2 worm cellular contexts compared by ENCODE assay signal in genomic region chrIV:6220142-6220541, ce11.
TF ChIP-seq lines count a peak whose summit lies in the region.

No protein-coding gene starts in this region.

TF ChIP-seq in whole organism, L3 larva, 47 proteins besides CTCF, POLR2A, EP300 and RAD21:
- TF ChIP-seq elt-2 (tag; optimal IDR thresholded peaks at IDR 0.05; lab: Kevin White, UChicago): peak; percentile 29

TF ChIP-seq in whole organism, L4 larva, 104 proteins besides CTCF, POLR2A, EP300 and RAD21:
- TF ChIP-seq lin-1 (GFP tag; IDR thresholded peaks at IDR 0.05; lab: Robert Waterston, UW) (peak; percentile 76), dmd-6 (GFP tag; IDR thresholded peaks at IDR 0.05; lab: Robert Waterston, UW) (peak; percentile 79)
